Fruit fly (Drosophila melanogaster) Kc167 (cell line): Measurements from ENCODE around the gene Spt6.

ENCODE experiments used
- Myc ChIP-seq: fragments of >200 bp; optimal IDR thresholded peaks from 2 replicates; lab custom pipeline; 2017; ENCODE audit warnings: missing external identifiers
- Sin3A ChIP-seq: fragments of >200 bp; optimal IDR thresholded peaks from 2 replicates; lab custom pipeline; 2018; ENCODE audit warnings: missing external identifiers
- h ChIP-seq: fragments of >200 bp; optimal IDR thresholded peaks from 3 replicates; lab custom pipeline; 2018; ENCODE audit warnings: missing external identifiers
- insv ChIP-seq: fragments of >200 bp; optimal IDR thresholded peaks from 3 replicates; lab custom pipeline; 2018; ENCODE audit warnings: missing external identifiers
- psq ChIP-seq: fragments of >200 bp; optimal IDR thresholded peaks from 2 replicates; lab custom pipeline; 2017; ENCODE audit warnings: missing external identifiers
- ttk ChIP-seq: sonication (Bioruptor generic); optimal IDR thresholded peaks from 2 replicates; lab custom pipeline; 2017; ENCODE audit warnings: missing external identifiers

Spt6 gene

dm6 chrX:6291083-6291699 lies 23.6 kb downstream of the Spt6 start, which contains the start of the genes Rpt4 and mldr:
Gene Rpt4, minus strand, starts transcription at chrX:6291245.
Gene mldr, plus strand, starts transcription at chrX:6291303.
- TF ChIP-seq insv (peak; percentile 98), Myc (lab: Kevin White, UChicago) (no peak)

dm6 chrX:6294243-6294642 lies 26.6 kb downstream of the Spt6 start, which contains the start of gene CG15892:
Gene CG15892, minus strand, starts transcription at chrX:6294343.
- no peak for TF ChIP-seq insv
- no peak for TF ChIP-seq ttk
- TF ChIP-seq h (lab: Kevin White, UChicago): no peak
- no peak for TF ChIP-seq psq
- no peak for TF ChIP-seq Myc (lab: Kevin White, UChicago)
- no peak for TF ChIP-seq Sin3A (lab: Kevin White, UChicago)

dm6 chrX:6295129-6295539 lies 27.5 kb downstream of the Spt6 start, which contains the start of the genes CG15891 and CG3815:
Gene CG15891, minus strand, starts transcription at chrX:6295345.
Gene CG3815, plus strand, starts transcription at chrX:6295389.
- no peak for TF ChIP-seq Myc (lab: Kevin White, UChicago)

- TF ChIP-seq Myc (lab: Kevin White, UChicago) (no peak), Sin3A (lab: Kevin White, UChicago) (no peak), psq (no peak), h (lab: Kevin White, UChicago) (no peak), insv (no peak), ttk (no peak)
Measured at dm6 chrX:6301052-6301451, 33.5 kb downstream of the Spt6 start, which contains the start of gene CG12219. Gene CG12219, minus strand, starts transcription at chrX:6301285.

dm6 chrX:6303196-6303595 lies 35.6 kb downstream of the Spt6 start:
- TF ChIP-seq psq: no peak
- no peak for TF ChIP-seq insv
- TF ChIP-seq ttk: no peak
- TF ChIP-seq Sin3A (lab: Kevin White, UChicago): no peak
- no peak for TF ChIP-seq h (lab: Kevin White, UChicago)
- no peak for TF ChIP-seq Myc (lab: Kevin White, UChicago)

- TF ChIP-seq insv (no peak), psq (no peak), h (lab: Kevin White, UChicago) (no peak), ttk (no peak), Myc (lab: Kevin White, UChicago) (no peak), Sin3A (lab: Kevin White, UChicago) (no peak)
Measured at dm6 chrX:6303675-6304074, 36.1 kb downstream of the Spt6 start, which contains the start of gene CG3823. Gene CG3823, plus strand, starts transcription at chrX:6303975.

dm6 chrX:6304203-6304602 lies 36.6 kb downstream of the Spt6 start:
- no peak for TF ChIP-seq psq
- TF ChIP-seq ttk: no peak
- TF ChIP-seq Myc (lab: Kevin White, UChicago): no peak
- TF ChIP-seq Sin3A (lab: Kevin White, UChicago): no peak
- TF ChIP-seq insv: no peak
- TF ChIP-seq h (lab: Kevin White, UChicago): no peak

dm6 chrX:6305317-6305716 lies 37.7 kb downstream of the Spt6 start:
- TF ChIP-seq h (lab: Kevin White, UChicago) (no peak), insv (no peak), ttk (no peak), psq (no peak), Myc (lab: Kevin White, UChicago) (no peak), Sin3A (lab: Kevin White, UChicago) (no peak)

dm6 chrX:6308852-6309251 lies 41.3 kb downstream of the Spt6 start, which contains the start of gene CG15894:
Gene CG15894, plus strand, starts transcription at chrX:6309212.
- no peak for TF ChIP-seq ttk
- no peak for TF ChIP-seq Myc (lab: Kevin White, UChicago)
- no peak for TF ChIP-seq h (lab: Kevin White, UChicago)
- TF ChIP-seq Sin3A (lab: Kevin White, UChicago): no peak
- no peak for TF ChIP-seq insv
- TF ChIP-seq psq: no peak

dm6 chrX:6310408-6310807 lies 42.8 kb downstream of the Spt6 start:
- TF ChIP-seq h (lab: Kevin White, UChicago): no peak
- no peak for TF ChIP-seq Sin3A (lab: Kevin White, UChicago)
- no peak for TF ChIP-seq insv
- no peak for TF ChIP-seq ttk
- no peak for TF ChIP-seq Myc (lab: Kevin White, UChicago)
- TF ChIP-seq psq: no peak

- no peak for TF ChIP-seq h (lab: Kevin White, UChicago)
- no peak for TF ChIP-seq Myc (lab: Kevin White, UChicago)
- TF ChIP-seq ttk: no peak
- no peak for TF ChIP-seq Sin3A (lab: Kevin White, UChicago)
- no peak for TF ChIP-seq psq
- no peak for TF ChIP-seq insv
Measured at dm6 chrX:6311516-6311915, 43.9 kb downstream of the Spt6 start.

dm6 chrX:6315583-6315982 lies 48.0 kb downstream of the Spt6 start:
- TF ChIP-seq Sin3A (lab: Kevin White, UChicago) (no peak), ttk (no peak), h (lab: Kevin White, UChicago) (no peak), Myc (lab: Kevin White, UChicago) (no peak), insv (no peak), psq (no peak)

- TF ChIP-seq Sin3A (lab: Kevin White, UChicago): no peak
Measured at dm6 chrX:6316858-6317474, 49.4 kb downstream of the Spt6 start.
